Worm (Caenorhabditis elegans): ENCODE measurements around the gene mltn-12.

DNA sequence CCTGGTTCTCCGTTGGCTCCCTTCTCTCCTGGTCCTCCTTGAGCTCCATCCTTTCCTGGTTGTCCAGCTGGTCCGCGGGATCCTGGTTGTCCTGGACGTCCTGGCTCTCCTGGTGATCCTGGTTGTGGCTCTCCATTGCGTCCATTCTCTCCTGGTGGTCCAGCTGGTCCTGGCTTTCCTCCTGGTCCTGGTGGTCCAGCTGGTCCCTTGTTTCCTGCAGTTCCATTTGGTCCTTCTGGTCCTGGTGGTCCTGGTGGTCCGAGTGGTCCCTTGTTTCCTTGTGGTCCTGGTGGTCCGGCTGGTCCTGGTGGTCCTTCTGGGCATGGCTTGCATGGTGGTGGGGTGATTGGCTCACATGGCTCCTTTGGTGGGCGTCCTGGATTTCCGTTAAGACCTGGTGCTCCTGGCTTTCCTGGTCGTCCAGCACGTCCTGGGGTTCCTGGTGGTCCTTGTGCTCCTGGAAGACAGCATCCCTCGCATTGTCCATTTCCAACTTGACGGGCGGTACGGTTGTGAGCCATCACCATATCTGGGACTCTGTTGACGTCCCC is 13.7 kb upstream of the mltn-12 start:
- no peak for TF ChIP-seq him-1 (tag; optimal IDR thresholded peaks at IDR 0.05)
- TF ChIP-seq W03F9.2 (tag; optimal IDR thresholded peaks at IDR 0.05): no peak
- TF ChIP-seq dao-5 (tag; optimal IDR thresholded peaks at IDR 0.05): no peak
